Worm (Caenorhabditis elegans) whole organism, L4 larva: ENCODE measurements around the gene ndub-3.

Experiments
- R02D3.7 ChIP-seq: fragments of 150-350 bp; sonication (generic microtip); optimal IDR thresholded peaks from 3 replicates; lab custom pipeline; 2014; ENCODE audit warnings: missing biosample characterization, missing genetic modification characterization
- Y48G9A.11 ChIP-seq: fragments of 200-800 bp; sonication (Bioruptor generic); IDR thresholded peaks from 2 replicates; pipeline ENCODE4 v1.3.6; 2022; ENCODE audit warnings: missing genetic modification reagents, missing genetic modification characterization, missing compliant biosample characterization
- egl-27 ChIP-seq: sonication (generic microtip); optimal IDR thresholded peaks from 3 replicates; lab custom pipeline; 2017; ENCODE audit warnings: missing biosample characterization, missing genetic modification reagents, missing genetic modification characterization
- gei-8 ChIP-seq: fragments of 200-800 bp; sonication (Bioruptor generic); optimal IDR thresholded peaks from 2 replicates; lab custom pipeline; 2018; ENCODE audit warnings: mild to moderate bottlenecking, missing genetic modification characterization, missing compliant biosample characterization
- lin-13 ChIP-seq: fragments of 150-350 bp; optimal IDR thresholded peaks from 2 replicates; lab custom pipeline; 2014; ENCODE audit warnings: missing biosample characterization, missing genetic modification reagents, missing genetic modification characterization
- lin-15B ChIP-seq: fragments of 150-350 bp; sonication (generic microtip); optimal IDR thresholded peaks from 3 replicates; lab custom pipeline; 2014; ENCODE audit warnings: missing biosample characterization, missing genetic modification characterization
- lin-39 ChIP-seq: fragments of 150-350 bp; optimal IDR thresholded peaks from 2 replicates; lab custom pipeline; 2014; ENCODE audit warnings: missing biosample characterization, missing genetic modification reagents, missing genetic modification characterization
- mdl-1 ChIP-seq, 2 experiments: fragments of 150-350 bp in 1 of 2; sonication (generic microtip) in 1 of 2; optimal IDR thresholded peaks; 2 replicates each; lab custom pipeline; 2014 to 2017; ENCODE audit warnings: missing biosample characterization in 2 of 2, missing genetic modification characterization in 2 of 2
- mep-1 ChIP-seq: fragments of 150-350 bp; sonication (generic microtip); optimal IDR thresholded peaks from 3 replicates; lab custom pipeline; 2014; ENCODE audit warnings: missing biosample characterization, missing genetic modification characterization
- nhr-10 ChIP-seq: fragments of 150-350 bp; optimal IDR thresholded peaks from 2 replicates; lab custom pipeline; 2014; ENCODE audit warnings: missing biosample characterization, missing genetic modification characterization
- nhr-77 ChIP-seq: fragments of 150-350 bp; optimal IDR thresholded peaks from 2 replicates; lab custom pipeline; 2014; ENCODE audit warnings: missing biosample characterization, missing genetic modification characterization
- snpc-4 ChIP-seq: fragments of 150-350 bp; optimal IDR thresholded peaks from 2 replicates; lab custom pipeline; 2014; ENCODE audit warnings: missing biosample characterization, missing genetic modification characterization
- unc-62 ChIP-seq, 3 experiments: fragments of 150-350 bp in 1 of 3; sonication (generic microtip); optimal IDR thresholded peaks in 2 of 3; peaks in 1 of 3; 1 replicate in 1 of 3; 2 replicates in 2 of 3; lab custom pipeline; 2014 to 2017; ENCODE audit warnings: missing biosample characterization in 3 of 3, missing genetic modification characterization in 3 of 3, missing genetic modification reagents in 3 of 3, missing genotype in 1 of 3

DNA sequence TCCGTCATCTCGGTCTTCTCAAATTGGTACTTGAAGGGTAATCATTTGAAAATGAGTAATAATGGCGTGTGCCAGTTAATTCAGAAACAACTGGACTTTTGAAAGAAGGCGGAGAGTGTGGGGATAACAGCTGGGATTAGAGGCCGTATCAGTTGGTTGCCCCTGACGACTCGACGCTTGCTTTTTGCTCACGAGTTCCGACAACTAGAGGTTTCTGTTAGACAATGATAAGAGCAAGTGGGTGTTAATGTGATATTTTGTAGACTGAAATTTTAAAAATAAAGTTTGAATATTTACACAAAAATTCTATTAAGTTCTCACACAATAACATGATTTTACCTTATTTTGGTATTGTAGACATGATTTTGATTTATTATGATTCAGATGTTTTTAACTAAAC, 40.4 kb upstream of the ndub-3 start, which contains the start of gene F44G4.7:
- TF ChIP-seq snpc-4 (tag; lab: Kevin White, UChicago) (no peak), mep-1 (tag; lab: Kevin White, UChicago) (no peak), lin-15B (no peak), unc-62 (GFP tag; optimal IDR thresholded peaks at IDR 0.05 in 1 of 2; lab: Kevin White, UChicago) (no peak), unc-62 (tag; optimal IDR thresholded peaks at IDR 0.05; lab: Kevin White, UChicago) (no peak), mdl-1 (tag; optimal IDR thresholded peaks at IDR 0.05; lab: Kevin White, UChicago) (no peak), R02D3.7 (tag; lab: Kevin White, UChicago) (no peak), egl-27 (tag; lab: Kevin White, UChicago) (no peak), nhr-10 (no peak), lin-13 (GFP tag; lab: Kevin White, UChicago) (no peak), Y48G9A.11 (no peak), lin-39 (tag; lab: Kevin White, UChicago) (no peak), nhr-77 (tag; lab: Kevin White, UChicago) (no peak), gei-8 (GFP tag; lab: Kevin White, UChicago) (no peak)
